Fruit fly (Drosophila melanogaster): Measurements from ENCODE around the gene Gs1.
A peak's percentile ranks its signal among the peaks of the same experiment; 100 is the strongest.

DNA sequence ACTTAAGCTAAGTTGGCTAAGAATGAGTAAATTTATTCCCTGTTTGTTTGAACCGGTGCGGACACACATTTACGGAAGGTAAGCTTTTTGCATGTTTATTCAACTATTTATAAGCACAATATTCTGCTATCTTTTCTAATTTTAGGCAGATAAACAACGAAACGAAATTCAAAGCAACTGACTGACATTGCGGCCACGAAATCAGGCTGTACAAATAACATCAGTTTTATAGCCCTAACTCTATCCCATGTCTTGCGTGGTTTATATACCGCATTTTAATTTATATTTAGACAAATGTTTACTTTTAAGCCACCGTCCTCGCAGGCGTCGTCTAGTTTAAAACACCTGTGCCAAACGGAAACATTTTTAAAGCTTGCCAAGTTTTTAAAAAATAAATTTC, 46.8 kb upstream of the Gs1 start:
- TF ChIP-seq lab (GFP tag; optimal IDR thresholded peaks at IDR 0.05) = peak; percentile 75
- no peak for TF ChIP-seq ap (GFP tag; IDR thresholded peaks at IDR 0.05)
- TF ChIP-seq h (optimal IDR thresholded peaks at IDR 0.05) = no peak
- TF ChIP-seq emc (GFP tag; optimal IDR thresholded peaks at IDR 0.05) = no peak
- no peak for TF ChIP-seq jing (GFP tag; optimal IDR thresholded peaks at IDR 0.05)
- no peak for TF ChIP-seq Mes4 (GFP tag; optimal IDR thresholded peaks at IDR 0.05)
- TF ChIP-seq CG8765 (GFP tag; IDR thresholded peaks at IDR 0.05) = no peak
- TF ChIP-seq Bteb2 (GFP tag; optimal IDR thresholded peaks at IDR 0.05) = no peak
- no peak for TF ChIP-seq ind (GFP tag; optimal IDR thresholded peaks at IDR 0.05)
- no peak for TF ChIP-seq stc (GFP tag; IDR thresholded peaks at IDR 0.05)
- TF ChIP-seq Abd-B (GFP tag; optimal IDR thresholded peaks at IDR 0.05) = no peak
- no peak for TF ChIP-seq kay (GFP tag; optimal IDR thresholded peaks at IDR 0.05)

Measured in whole organism, embryonic.